Worm (Caenorhabditis elegans): ENCODE results near the gene met-2.
A peak's percentile ranks its signal among the peaks of the same experiment; 100 is the strongest.

met-2 gene

DNA sequence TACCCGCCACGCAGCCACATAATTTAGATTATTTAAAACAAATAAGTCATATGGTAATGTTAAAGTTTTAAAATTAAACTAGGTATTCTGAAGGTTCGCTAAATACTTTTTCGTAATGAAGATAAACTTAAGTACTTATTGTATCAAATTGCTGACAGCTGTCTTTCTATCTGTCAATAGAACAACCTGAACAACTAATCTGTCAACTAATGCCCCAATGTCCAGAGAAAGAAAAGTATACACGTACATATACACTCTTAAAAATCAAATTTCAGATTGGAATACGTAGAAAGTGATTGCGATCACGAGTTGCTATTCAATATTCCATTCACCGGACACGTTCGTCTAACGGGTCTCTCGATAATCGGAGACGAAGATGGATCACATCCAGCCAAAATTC, 35.6 kb downstream of the met-2 start:
- TF ChIP-seq nhr-25 (tag; optimal IDR thresholded peaks at IDR 0.05) = no peak
- no peak for TF ChIP-seq ztf-1 (GFP tag; conservative IDR thresholded peaks at IDR 0.05)
- no peak for TF ChIP-seq mdl-1 (tag; optimal IDR thresholded peaks at IDR 0.05)
- no peak for TF ChIP-seq lin-13 (GFP tag; optimal IDR thresholded peaks at IDR 0.05)
- TF ChIP-seq fos-1 (tag; optimal IDR thresholded peaks at IDR 0.05) = no peak
- no peak for TF ChIP-seq nhr-23 (tag; optimal IDR thresholded peaks at IDR 0.05)

DNA sequence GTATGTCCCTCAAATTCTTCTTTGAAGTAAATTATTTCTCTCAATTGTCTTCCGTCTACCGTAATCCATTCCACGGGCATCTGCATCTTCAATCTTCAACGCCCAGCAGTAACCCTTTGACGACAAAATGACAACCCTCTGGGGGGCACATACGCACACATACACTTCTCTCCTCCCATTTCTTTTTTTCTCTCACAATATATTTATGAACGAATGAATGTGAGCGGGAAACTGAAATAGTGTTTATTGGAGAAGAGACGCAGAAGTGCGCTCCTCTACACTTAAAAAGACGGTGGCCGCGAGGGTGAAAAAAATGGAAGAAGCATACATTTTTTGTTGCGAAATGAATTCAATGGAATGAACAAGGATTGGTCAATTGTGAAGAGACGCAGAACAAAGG, 36.9 kb downstream of the met-2 start:
- TF ChIP-seq ZK546.5 (tag; optimal IDR thresholded peaks at IDR 0.05) (no peak), ama-1 (optimal IDR thresholded peaks at IDR 0.05) (peak; percentile 38), blmp-1 (tag; optimal IDR thresholded peaks at IDR 0.05; ENCODE audit: insufficient read depth) (peak; percentile 25), lin-13 (GFP tag; optimal IDR thresholded peaks at IDR 0.05) (peak; percentile 58), sma-9 (GFP tag; optimal IDR thresholded peaks at IDR 0.05) (peak; percentile 44), sma-9 (tag; optimal IDR thresholded peaks at IDR 0.05) (no peak), nhr-21 (tag; optimal IDR thresholded peaks at IDR 0.05) (peak; percentile 31), unc-55 (GFP tag; optimal IDR thresholded peaks at IDR 0.05) (peak; percentile 91), C34F6.9 (tag; optimal IDR thresholded peaks at IDR 0.05) (peak; percentile 93), nhr-25 (tag; optimal IDR thresholded peaks at IDR 0.05) (peak; percentile 88), nhr-129 (tag; optimal IDR thresholded peaks at IDR 0.05) (peak; percentile 88), nhr-77 (tag; optimal IDR thresholded peaks at IDR 0.05) (no peak), mab-5 (tag; optimal IDR thresholded peaks at IDR 0.05) (peak; percentile 57), lin-11 (tag; optimal IDR thresholded peaks at IDR 0.05) (peak; percentile 20), ztf-11 (tag; optimal IDR thresholded peaks at IDR 0.05) (no peak), sem-4 (tag; optimal IDR thresholded peaks at IDR 0.05) (peak; percentile 66), mdl-1 (tag; optimal IDR thresholded peaks at IDR 0.05) (peak in 1 of 2 experiments; percentile 28), snpc-4 (tag; optimal IDR thresholded peaks at IDR 0.05) (peak; percentile 33), skn-1 (tag; optimal IDR thresholded peaks at IDR 0.05) (peak; percentile 8), lsy-2 (tag; optimal IDR thresholded peaks at IDR 0.05) (peak; percentile 72 to 94), nhr-237 (tag; optimal IDR thresholded peaks at IDR 0.05) (no peak), nhr-23 (tag; optimal IDR thresholded peaks at IDR 0.05) (no peak), egl-27 (tag; optimal IDR thresholded peaks at IDR 0.05) (peak; percentile 28), sma-3 (GFP tag; optimal IDR thresholded peaks at IDR 0.05) (peak; percentile 36), crh-2 (tag; optimal IDR thresholded peaks at IDR 0.05) (peak; percentile 91), elt-3 (tag; optimal IDR thresholded peaks at IDR 0.05) (no peak), nhr-6 (tag; optimal IDR thresholded peaks at IDR 0.05) (peak; percentile 49), Y55F3AM.14 (GFP tag; optimal IDR thresholded peaks at IDR 0.05) (peak; percentile 62), alr-1 (tag; optimal IDR thresholded peaks at IDR 0.05) (no peak), F13H6.1 (tag; optimal IDR thresholded peaks at IDR 0.05) (peak; percentile 77), ceh-16 (tag; optimal IDR thresholded peaks at IDR 0.05) (no peak), unc-62 (GFP tag; optimal IDR thresholded peaks at IDR 0.05) (no peak), aly-2 (tag; optimal IDR thresholded peaks at IDR 0.05) (no peak), R02D3.7 (tag; optimal IDR thresholded peaks at IDR 0.05) (no peak), gmeb-1 (tag; optimal IDR thresholded peaks at IDR 0.05) (peak; percentile 47), zag-1 (tag; optimal IDR thresholded peaks at IDR 0.05) (peak; percentile 84), fos-1 (tag; optimal IDR thresholded peaks at IDR 0.05) (peak; percentile 86)

DNA sequence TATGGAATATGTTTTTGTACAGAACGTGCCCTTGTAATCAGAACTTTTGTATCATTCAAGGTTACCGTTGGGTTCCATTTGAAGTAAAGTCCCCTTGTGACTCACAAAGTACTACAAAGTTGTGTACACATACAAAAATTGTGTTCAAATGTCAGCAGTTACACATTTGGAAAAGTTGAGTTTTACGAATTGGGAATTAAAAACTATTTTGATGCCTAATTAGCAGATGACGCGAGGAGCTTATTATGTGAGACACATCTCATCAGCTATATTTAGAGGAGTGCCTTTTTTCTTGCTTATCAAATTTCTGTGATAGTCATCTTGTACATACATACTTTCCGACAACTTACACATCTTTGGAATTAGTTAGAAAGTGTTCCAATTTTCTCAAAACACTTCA, 38.4 kb downstream of the met-2 start:
- TF ChIP-seq gmeb-1 (tag; optimal IDR thresholded peaks at IDR 0.05) (no peak), ama-1 (optimal IDR thresholded peaks at IDR 0.05) (no peak)

DNA sequence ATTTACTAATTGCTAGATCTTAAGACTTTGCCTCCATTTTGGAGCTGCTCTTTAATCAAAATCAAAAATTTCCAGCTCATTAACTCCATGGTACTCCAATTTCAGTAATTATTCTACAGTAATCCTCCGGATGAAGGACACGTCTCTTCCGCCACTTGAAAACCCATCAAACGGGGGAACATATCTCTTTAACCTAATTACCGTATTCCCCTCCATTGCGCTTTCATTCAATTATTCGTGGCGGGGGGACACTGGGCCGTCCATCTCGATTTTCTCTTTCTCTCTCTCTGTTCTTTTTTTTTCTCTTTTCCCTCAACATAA, 41.7 kb downstream of the met-2 start:
- TF ChIP-seq unc-39 (tag; optimal IDR thresholded peaks at IDR 0.05) = no peak

Measured in whole organism, L2 larva.